Worm (Caenorhabditis elegans) whole organism, L1 larva: ENCODE results near the gene srd-34.

Source experiments
- C04F5.9 ChIP-seq: sonication (generic microtip); optimal IDR thresholded peaks from 2 replicates; lab custom pipeline; 2016; ENCODE audit warnings: missing genetic modification characterization, missing compliant biosample characterization
- C34B4.2 ChIP-seq: sonication (generic microtip); optimal IDR thresholded peaks from 2 replicates; lab custom pipeline; 2017; ENCODE audit warnings: mild to moderate bottlenecking, missing genetic modification characterization, missing compliant biosample characterization
- F16B12.6 ChIP-seq: fragments of 150-350 bp; optimal IDR thresholded peaks from 2 replicates; lab custom pipeline; 2014; ENCODE audit warnings: missing biosample characterization, missing genetic modification characterization
- Y116A8C.19 ChIP-seq: sonication (generic microtip); optimal IDR thresholded peaks from 2 replicates; lab custom pipeline; 2016; ENCODE audit warnings: missing compliant biosample characterization, missing genetic modification characterization, borderline replicate concordance
- aha-1 ChIP-seq: fragments of 150-350 bp; optimal IDR thresholded peaks from 2 replicates; lab custom pipeline; 2014; ENCODE audit warnings: missing biosample characterization, missing genetic modification characterization
- ama-1 ChIP-seq: fragments of 150-350 bp; optimal IDR thresholded peaks from 2 replicates; lab custom pipeline; 2014
- blmp-1 ChIP-seq: fragments of 150-350 bp; optimal IDR thresholded peaks from 2 replicates; lab custom pipeline; 2014; ENCODE audit warnings: missing biosample characterization, missing genetic modification characterization
- ceh-8 ChIP-seq: fragments of 200-800 bp; sonication (Bioruptor generic); optimal IDR thresholded peaks from 2 replicates; lab custom pipeline; 2018; ENCODE audit warnings: mild to moderate bottlenecking, missing genetic modification characterization, moderate library complexity, missing compliant biosample characterization
- ceh-82 ChIP-seq, 3 experiments: fragments of 150-350 bp in 1 of 3; sonication (generic microtip) in 2 of 3; optimal IDR thresholded peaks; 2 replicates each; lab custom pipeline; 2014 to 2017; ENCODE audit warnings: missing biosample characterization in 3 of 3, missing genetic modification characterization in 3 of 3
- ceh-88 ChIP-seq: fragments of 200-800 bp; sonication (Bioruptor generic); IDR thresholded peaks from 2 replicates; pipeline ENCODE4 v1.3.6; 2022; ENCODE audit warnings: missing genetic modification characterization, missing compliant biosample characterization
- efl-1 ChIP-seq, 4 experiments: fragments of 150-350 bp; optimal IDR thresholded peaks in 3 of 4; peaks in 1 of 4; 1 replicate in 1 of 4; 2 replicates in 3 of 4; lab custom pipeline; 2014; ENCODE audit warnings: missing biosample characterization in 2 of 4, missing genetic modification characterization in 2 of 4, missing genetic modification reagents in 2 of 4
- egl-13 ChIP-seq: sonication (generic microtip); optimal IDR thresholded peaks from 2 replicates; lab custom pipeline; 2016; ENCODE audit warnings: missing genotype, missing genetic modification reagents, missing genetic modification characterization, missing compliant biosample characterization
- elt-2 ChIP-seq: sonication (generic microtip); optimal IDR thresholded peaks from 2 replicates; lab custom pipeline; 2016; ENCODE audit warnings: missing genetic modification characterization, mild to moderate bottlenecking, inconsistent platforms, missing compliant biosample characterization, missing genetic modification reagents
- fkh-10 ChIP-seq: sonication (generic microtip); optimal IDR thresholded peaks from 2 replicates; lab custom pipeline; 2017; ENCODE audit warnings: missing biosample characterization, missing genetic modification reagents, missing genetic modification characterization
- fkh-8 ChIP-seq: sonication (generic microtip); optimal IDR thresholded peaks from 2 replicates; lab custom pipeline; 2016; ENCODE audit warnings: mild to moderate bottlenecking, missing genetic modification characterization, missing compliant biosample characterization
- fos-1 ChIP-seq: fragments of 150-350 bp; optimal IDR thresholded peaks from 2 replicates; lab custom pipeline; 2014; ENCODE audit warnings: missing biosample characterization, missing genetic modification characterization
- hpl-2 ChIP-seq: fragments of 150-350 bp; optimal IDR thresholded peaks from 2 replicates; lab custom pipeline; 2014; ENCODE audit warnings: missing biosample characterization, missing genetic modification reagents, missing genetic modification characterization
- irx-1 ChIP-seq: sonication (generic microtip); optimal IDR thresholded peaks from 2 replicates; lab custom pipeline; 2016; ENCODE audit warnings: missing genetic modification characterization, missing compliant biosample characterization
- isw-1 ChIP-seq: fragments of 200-800 bp; sonication (Bioruptor generic); IDR thresholded peaks from 2 replicates; pipeline ENCODE4 v1.3.6; 2022; ENCODE audit warnings: missing genetic modification characterization, missing compliant biosample characterization
- jun-1 ChIP-seq: fragments of 150-350 bp; optimal IDR thresholded peaks from 2 replicates; lab custom pipeline; 2014; ENCODE audit warnings: missing biosample characterization, missing genetic modification reagents, missing genetic modification characterization
- lin-13 ChIP-seq: fragments of 150-350 bp; optimal IDR thresholded peaks from 2 replicates; lab custom pipeline; 2014; ENCODE audit warnings: missing biosample characterization, missing genetic modification reagents, missing genetic modification characterization
- lin-14 ChIP-seq: fragments of 200-800 bp; sonication (Bioruptor generic); optimal IDR thresholded peaks from 2 replicates; lab custom pipeline; 2018; ENCODE audit warnings: mild to moderate bottlenecking, missing genetic modification characterization, moderate library complexity, missing compliant biosample characterization
- lin-35 ChIP-seq, 2 experiments: fragments of 150-350 bp; optimal IDR thresholded peaks; 2 replicates each; lab custom pipeline; 2014; ENCODE audit warnings: missing biosample characterization in 2 of 2, missing genetic modification characterization in 2 of 2, missing genetic modification reagents in 2 of 2
- lsy-2 ChIP-seq, 2 experiments: fragments of 150-350 bp; optimal IDR thresholded peaks; 2 replicates each; lab custom pipeline; 2014; ENCODE audit warnings: missing biosample characterization in 2 of 2, missing genetic modification characterization in 2 of 2
- mab-9 ChIP-seq: fragments of 200-800 bp; sonication (Bioruptor generic); IDR thresholded peaks from 2 replicates; pipeline ENCODE4 v1.3.6; 2022; ENCODE audit warnings: missing genetic modification reagents, missing genetic modification characterization, missing compliant biosample characterization
- mep-1 ChIP-seq: fragments of 150-350 bp; optimal IDR thresholded peaks from 2 replicates; lab custom pipeline; 2014; ENCODE audit warnings: missing biosample characterization, missing genetic modification characterization
- nhr-12 ChIP-seq: sonication (generic microtip); optimal IDR thresholded peaks from 2 replicates; lab custom pipeline; 2017; ENCODE audit warnings: missing biosample characterization, missing genetic modification characterization
- nhr-19 ChIP-seq: fragments of 200-800 bp; sonication (Bioruptor generic); conservative IDR thresholded peaks from 2 replicates; pipeline ENCODE4 v1.3.6; 2022; ENCODE audit warnings: missing genetic modification characterization, missing compliant biosample characterization
- nhr-47 ChIP-seq: sonication (generic microtip); optimal IDR thresholded peaks from 2 replicates; lab custom pipeline; 2016; ENCODE audit warnings: mild to moderate bottlenecking, missing genetic modification characterization, moderate library complexity, missing compliant biosample characterization
- nhr-71 ChIP-seq: sonication (generic microtip); optimal IDR thresholded peaks from 2 replicates; lab custom pipeline; 2016; ENCODE audit warnings: mild to moderate bottlenecking, missing genetic modification characterization, moderate library complexity, missing compliant biosample characterization
- nhr-76 ChIP-seq: sonication (generic microtip); optimal IDR thresholded peaks from 2 replicates; lab custom pipeline; 2017; ENCODE audit warnings: missing biosample characterization, missing genetic modification characterization
- nhr-77 ChIP-seq: fragments of 150-350 bp; optimal IDR thresholded peaks from 2 replicates; lab custom pipeline; 2014; ENCODE audit warnings: missing biosample characterization, missing genetic modification characterization
- nhr-90 ChIP-seq: sonication (generic microtip); optimal IDR thresholded peaks from 2 replicates; lab custom pipeline; 2016; ENCODE audit warnings: mild to moderate bottlenecking, missing genetic modification characterization, missing compliant biosample characterization; ENCODE audit not compliant: poor library complexity
- pag-3 ChIP-seq: sonication (generic microtip); optimal IDR thresholded peaks from 2 replicates; lab custom pipeline; 2017; ENCODE audit warnings: missing genetic modification characterization, mild to moderate bottlenecking, missing compliant biosample characterization, antibody characterized with exemption, borderline replicate concordance; ENCODE audit not compliant: insufficient read depth
- pax-3 ChIP-seq: fragments of 200-800 bp; sonication (Bioruptor generic); optimal IDR thresholded peaks from 2 replicates; lab custom pipeline; 2018; ENCODE audit warnings: mild to moderate bottlenecking, missing genetic modification characterization, moderate library complexity, missing compliant biosample characterization
- pqm-1 ChIP-seq: sonication (generic microtip); optimal IDR thresholded peaks from 3 replicates; lab custom pipeline; 2017; ENCODE audit warnings: missing biosample characterization, missing genetic modification characterization
- snpc-4 ChIP-seq: fragments of 150-350 bp; optimal IDR thresholded peaks from 2 replicates; lab custom pipeline; 2014; ENCODE audit warnings: missing biosample characterization, missing genetic modification characterization
- snu-23 ChIP-seq: sonication (generic microtip); optimal IDR thresholded peaks from 2 replicates; lab custom pipeline; 2016; ENCODE audit warnings: missing genetic modification characterization, missing compliant biosample characterization
- sptf-1 ChIP-seq: fragments of 150-350 bp; optimal IDR thresholded peaks from 2 replicates; lab custom pipeline; 2014; ENCODE audit warnings: missing biosample characterization, missing genetic modification characterization
- unc-62 ChIP-seq: fragments of 150-350 bp; optimal IDR thresholded peaks from 2 replicates; lab custom pipeline; 2014; ENCODE audit warnings: missing biosample characterization, missing genetic modification reagents, missing genetic modification characterization
- vab-15 ChIP-seq: sonication (generic microtip); optimal IDR thresholded peaks from 2 replicates; lab custom pipeline; 2017; ENCODE audit warnings: missing genotype, mild to moderate bottlenecking, missing genetic modification characterization, missing compliant biosample characterization
- xbp-1 ChIP-seq: sonication (generic microtip); optimal IDR thresholded peaks from 2 replicates; lab custom pipeline; 2016; ENCODE audit warnings: missing genetic modification characterization, missing compliant biosample characterization
- zag-1 ChIP-seq: fragments of 150-350 bp; optimal IDR thresholded peaks from 2 replicates; lab custom pipeline; 2014; ENCODE audit warnings: missing biosample characterization, missing genetic modification characterization
- zip-4 ChIP-seq: fragments of 200-800 bp; sonication (Bioruptor generic); optimal IDR thresholded peaks from 2 replicates; lab custom pipeline; 2018; ENCODE audit warnings: mild to moderate bottlenecking, missing genetic modification characterization, moderate library complexity, missing compliant biosample characterization
- ztf-4 ChIP-seq: fragments of 150-350 bp; optimal IDR thresholded peaks from 2 replicates; lab custom pipeline; 2014; ENCODE audit warnings: missing biosample characterization, missing genetic modification characterization

srd-34 gene

DNA sequence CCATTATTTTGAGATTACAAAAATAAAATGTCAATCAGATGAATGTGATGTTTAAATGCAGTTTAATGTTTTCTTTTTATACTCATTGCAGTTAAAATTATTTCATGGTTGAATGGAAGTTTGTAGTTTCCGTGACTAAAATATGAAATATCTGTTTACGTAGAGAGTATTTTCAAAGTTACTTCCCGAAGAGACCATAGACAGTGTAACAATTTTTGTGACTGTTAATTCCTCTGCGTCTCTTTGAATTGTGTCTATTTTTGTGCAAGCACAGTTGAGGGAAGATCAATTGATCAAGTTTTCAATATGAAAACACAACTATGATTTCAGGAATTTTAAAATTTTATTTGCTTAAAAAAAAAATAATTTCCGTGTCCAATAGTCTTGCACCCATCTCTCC, 2.1 kb downstream of the srd-34 start, which contains the start of gene F25D1.5 (continued):
- TF ChIP-seq blmp-1 (tag; lab: Kevin White, UChicago) (no peak), nhr-76 (tag; lab: Kevin White, UChicago) (no peak)
- TF ChIP-seq, all 84 proteins: peak for 6

DNA sequence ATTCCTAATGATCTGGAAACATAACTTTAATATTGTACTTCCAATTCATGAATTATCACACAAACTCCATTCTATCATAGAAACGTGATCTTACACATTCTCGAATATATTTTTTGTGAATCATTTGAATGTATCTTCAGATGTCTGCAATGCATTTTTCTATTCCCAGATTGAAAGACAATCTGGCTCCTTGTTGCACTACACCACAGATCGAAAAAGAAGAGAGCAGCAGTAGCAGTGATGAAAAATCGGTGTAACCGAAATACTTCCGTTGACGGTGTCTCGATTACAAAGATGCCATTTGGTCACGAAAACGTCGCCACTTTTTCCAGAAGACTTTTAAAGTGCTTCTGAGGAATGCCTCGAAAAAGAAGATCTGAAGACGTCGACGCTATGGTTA, 8.9 kb downstream of the srd-34 start, which contains the start of gene degt-1:
degt-1 (plus strand) TSS at position 301 of the 400 bp plus-strand sequence.
- TF ChIP-seq pag-3 (tag; lab: Kevin White, UChicago) (no peak), efl-1 (optimal IDR thresholded peaks at IDR 0.05; lab: Kevin White, UChicago) (no peak), efl-1 (GFP tag; optimal IDR thresholded peaks at IDR 0.05 in 1 of 2; lab: Kevin White, UChicago) (peak in 1 of 2 experiments; percentile 64)

- TF ChIP-seq mep-1 (tag; lab: Kevin White, UChicago) (no peak), ceh-8 (GFP tag; lab: Kevin White, UChicago) (no peak), lsy-2 (tag; optimal IDR thresholded peaks at IDR 0.05; lab: Kevin White, UChicago) (no peak), nhr-90 (tag; lab: Kevin White, UChicago) (no peak), ama-1 (lab: Kevin White, UChicago) (no peak), xbp-1 (no peak), fos-1 (tag; lab: Kevin White, UChicago) (no peak)
These were observed 9.8 kb downstream of the srd-34 start, which contains the start of gene F25D1.8 for ce11 chrV:10539114-10539513. Gene F25D1.8, plus strand, starts transcription at chrV:10539414.

- TF ChIP-seq pqm-1 (tag; lab: Kevin White, UChicago) (no peak), mep-1 (tag; lab: Kevin White, UChicago) (peak; percentile 99), xbp-1 (peak; percentile 94), aha-1 (tag; lab: Kevin White, UChicago) (peak; percentile 44), sptf-1 (tag; lab: Kevin White, UChicago) (no peak), hpl-2 (GFP tag; lab: Kevin White, UChicago) (no peak), nhr-71 (tag; lab: Kevin White, UChicago) (peak; percentile 96), vab-15 (tag; lab: Kevin White, UChicago) (peak; percentile 42), nhr-47 (tag; lab: Kevin White, UChicago) (peak; percentile 96), nhr-12 (tag; lab: Kevin White, UChicago) (no peak), lin-13 (peak; percentile 80), isw-1 (GFP tag; lab: Robert Waterston, UW) (peak; percentile 88), lin-35 (GFP tag; optimal IDR thresholded peaks at IDR 0.05; lab: Kevin White, UChicago) (peak; percentile 97 to 98), pax-3 (peak; percentile 79), efl-1 (optimal IDR thresholded peaks at IDR 0.05; lab: Kevin White, UChicago) (peak; percentile 82 to 98), efl-1 (GFP tag; optimal IDR thresholded peaks at IDR 0.05 in 1 of 2; lab: Kevin White, UChicago) (peak; percentile 96 to 100), snu-23 (GFP tag; lab: Kevin White, UChicago) (peak; percentile 95), nhr-77 (tag; lab: Kevin White, UChicago) (peak; percentile 90), egl-13 (peak; percentile 78), F16B12.6 (tag; lab: Kevin White, UChicago) (peak; percentile 57), C04F5.9 (tag; lab: Kevin White, UChicago) (peak; percentile 69), ceh-82 (tag; optimal IDR thresholded peaks at IDR 0.05; lab: Kevin White, UChicago) (peak; percentile 82 to 93 (median 86)), zag-1 (no peak), nhr-19 (GFP tag; lab: Robert Waterston, UW) (peak; percentile 94), pag-3 (tag; lab: Kevin White, UChicago) (no peak), C34B4.2 (tag; lab: Kevin White, UChicago) (no peak), lin-14 (GFP tag; lab: Kevin White, UChicago) (peak; percentile 99), unc-62 (GFP tag; lab: Kevin White, UChicago) (no peak), irx-1 (peak; percentile 89), jun-1 (tag; lab: Kevin White, UChicago) (peak; percentile 83), ztf-4 (tag; lab: Kevin White, UChicago) (peak; percentile 63), snpc-4 (tag; lab: Kevin White, UChicago) (peak; percentile 88), fkh-10 (GFP tag; lab: Kevin White, UChicago) (peak; percentile 84), ceh-88 (GFP tag; lab: Robert Waterston, UW) (peak; percentile 84), ceh-8 (GFP tag; lab: Kevin White, UChicago) (peak; percentile 82), Y116A8C.19 (tag; lab: Kevin White, UChicago) (no peak), elt-2 (tag; lab: Kevin White, UChicago) (peak; percentile 62), zip-4 (GFP tag; lab: Kevin White, UChicago) (peak; percentile 74), mab-9 (GFP tag; lab: Robert Waterston, UW) (peak; percentile 83), fkh-8 (tag; lab: Kevin White, UChicago) (peak; percentile 91)
These were observed 12.1 kb downstream of the srd-34 start for ce11 chrV:10536808-10537207.
